Fruit fly (Drosophila melanogaster) whole organism, embryonic: ENCODE data around the gene CG34409.

Source experiments
- Abd-B ChIP-seq: fragments of 200-800 bp; sonication (Bioruptor generic); optimal IDR thresholded peaks from 2 replicates; lab custom pipeline; 2018; ENCODE audit warnings: missing biosample characterization, mild to moderate bottlenecking, missing genetic modification characterization, moderate library complexity
- Bteb2 ChIP-seq: fragments of 200-800 bp; sonication (Bioruptor generic); optimal IDR thresholded peaks from 2 replicates; lab custom pipeline; 2016; ENCODE audit warnings: missing biosample characterization, missing genetic modification characterization
- C15 ChIP-seq: fragments of 200-800 bp; sonication (Bioruptor generic); IDR thresholded peaks from 3 replicates; pipeline ENCODE4 v1.3.6; 2022; ENCODE audit warnings: missing biosample characterization, missing genetic modification characterization
- CG10147 ChIP-seq: fragments of 200-800 bp; sonication (Bioruptor generic); optimal IDR thresholded peaks from 2 replicates; lab custom pipeline; 2019; ENCODE audit warnings: missing biosample characterization, mild to moderate bottlenecking, missing genetic modification characterization, moderate library complexity
- CG10274 ChIP-seq: fragments of 200-800 bp; sonication (Bioruptor generic); optimal IDR thresholded peaks from 3 replicates; lab custom pipeline; 2017; ENCODE audit warnings: missing biosample characterization, mild to moderate bottlenecking, missing genetic modification characterization
- CG11247 ChIP-seq: fragments of 200-800 bp; sonication (Bioruptor generic); IDR thresholded peaks from 2 replicates; pipeline ENCODE4 v1.3.6; 2022; ENCODE audit warnings: missing biosample characterization, missing genetic modification characterization
- CG12219 ChIP-seq: fragments of 200-800 bp; sonication (Bioruptor generic); optimal IDR thresholded peaks from 3 replicates; lab custom pipeline; 2018; ENCODE audit warnings: missing biosample characterization, mild to moderate bottlenecking, missing genetic modification characterization
- CG13123 ChIP-seq: fragments of 200-800 bp; sonication (Bioruptor generic); optimal IDR thresholded peaks from 2 replicates; lab custom pipeline; 2016; ENCODE audit warnings: missing biosample characterization, missing genetic modification characterization
- CG14014 ChIP-seq: fragments of 200-800 bp; sonication (Bioruptor generic); IDR thresholded peaks from 2 replicates; pipeline ENCODE4 v1.3.6; 2022; ENCODE audit warnings: missing biosample characterization, missing genetic modification characterization
- CG16813 ChIP-seq: fragments of 200-800 bp; sonication (Bioruptor generic); IDR thresholded peaks from 3 replicates; pipeline ENCODE4 v1.3.6; 2022; ENCODE audit warnings: missing biosample characterization, missing genetic modification characterization; ENCODE audit not compliant: partially characterized antibody
- CG17328 ChIP-seq: fragments of 200-800 bp; sonication (Bioruptor generic); IDR thresholded peaks from 2 replicates; pipeline ENCODE4 v1.3.6; 2022; ENCODE audit warnings: missing biosample characterization, missing genetic modification characterization
- CG1792 ChIP-seq: fragments of 200-800 bp; sonication (Bioruptor generic); optimal IDR thresholded peaks from 2 replicates; lab custom pipeline; 2016; ENCODE audit warnings: missing biosample characterization, missing genetic modification characterization
- CG2120 ChIP-seq: fragments of 200-800 bp; sonication (Bioruptor generic); optimal IDR thresholded peaks from 3 replicates; lab custom pipeline; 2016; ENCODE audit warnings: missing biosample characterization, missing genetic modification characterization
- CG2712 ChIP-seq: fragments of 200-800 bp; optimal IDR thresholded peaks from 3 replicates; lab custom pipeline; 2019; ENCODE audit warnings: missing biosample characterization, mild to moderate bottlenecking, missing genetic modification characterization, moderate library complexity
- CG2875 ChIP-seq: fragments of 200-800 bp; sonication (Bioruptor generic); optimal IDR thresholded peaks from 2 replicates; lab custom pipeline; 2017; ENCODE audit warnings: missing biosample characterization, mild to moderate bottlenecking, missing genetic modification characterization, missing genetic modification reagents
- CG30020 ChIP-seq: fragments of 200-800 bp; optimal IDR thresholded peaks from 2 replicates; lab custom pipeline; 2019; ENCODE audit warnings: missing biosample characterization, mild to moderate bottlenecking, missing genetic modification characterization, moderate library complexity
- CG30431 ChIP-seq: fragments of 200-800 bp; sonication (Bioruptor generic); optimal IDR thresholded peaks from 2 replicates; lab custom pipeline; 2017; ENCODE audit warnings: missing biosample characterization, missing genetic modification characterization
- CG4424 ChIP-seq: fragments of 200-800 bp; sonication (Bioruptor generic); optimal IDR thresholded peaks from 3 replicates; lab custom pipeline; 2016; ENCODE audit warnings: missing biosample characterization, missing genetic modification characterization
- CG4820 ChIP-seq: fragments of 200-800 bp; sonication (Bioruptor generic); optimal IDR thresholded peaks from 3 replicates; lab custom pipeline; 2016; ENCODE audit warnings: missing biosample characterization, missing genetic modification characterization
- CG6254 ChIP-seq: fragments of 200-800 bp; sonication (Bioruptor generic); optimal IDR thresholded peaks from 3 replicates; lab custom pipeline; 2017; ENCODE audit warnings: mild to moderate bottlenecking, missing biosample characterization, missing genetic modification reagents, missing genetic modification characterization
- CG6854 ChIP-seq: fragments of 200-800 bp; sonication (Bioruptor generic); optimal IDR thresholded peaks from 3 replicates; lab custom pipeline; 2017; ENCODE audit warnings: missing biosample characterization, mild to moderate bottlenecking, missing genetic modification characterization
- CG9797 ChIP-seq: fragments of 200-800 bp; sonication (Bioruptor generic); optimal IDR thresholded peaks from 3 replicates; lab custom pipeline; 2018; ENCODE audit warnings: missing biosample characterization, mild to moderate bottlenecking, missing genetic modification characterization
- CG9932 ChIP-seq: fragments of 200-800 bp; sonication (Bioruptor generic); IDR thresholded peaks from 2 replicates; pipeline ENCODE4 v1.3.6; 2022; ENCODE audit warnings: missing biosample characterization, missing genetic modification characterization
- Camta ChIP-seq: fragments of 200-800 bp; sonication (Bioruptor generic); optimal IDR thresholded peaks from 2 replicates; lab custom pipeline; 2016; ENCODE audit warnings: missing biosample characterization, missing genetic modification characterization
- Chrac-16 ChIP-seq: fragments of 200-800 bp; sonication (Bioruptor generic); optimal IDR thresholded peaks from 3 replicates; lab custom pipeline; 2016; ENCODE audit warnings: missing biosample characterization, missing genetic modification characterization
- CkIIα-i1 ChIP-seq: fragments of 200-800 bp; sonication (Bioruptor generic); IDR thresholded peaks from 2 replicates; pipeline ENCODE4 v1.3.6; 2022; ENCODE audit warnings: missing biosample characterization, missing genetic modification characterization
- D19A ChIP-seq: fragments of 200-800 bp; optimal IDR thresholded peaks from 3 replicates; lab custom pipeline; 2019; ENCODE audit warnings: missing biosample characterization, mild to moderate bottlenecking, missing genetic modification characterization, moderate library complexity
- Dp ChIP-seq: fragments of 200-800 bp; sonication (Bioruptor generic); optimal IDR thresholded peaks from 2 replicates; lab custom pipeline; 2018; ENCODE audit warnings: missing biosample characterization, mild to moderate bottlenecking, missing genetic modification characterization, moderate library complexity
- E2f1 ChIP-seq: fragments of 200-800 bp; sonication (Bioruptor generic); IDR thresholded peaks from 2 replicates; pipeline ENCODE4 v1.3.6; 2022; ENCODE audit warnings: missing biosample characterization, missing genetic modification characterization
- GATAe ChIP-seq: fragments of 200-800 bp; sonication (Bioruptor generic); conservative IDR thresholded peaks from 2 replicates; pipeline ENCODE4 v1.3.6; 2022; ENCODE audit warnings: missing biosample characterization, missing genetic modification characterization
- HLH54F ChIP-seq: fragments of 200-800 bp; sonication (Bioruptor generic); optimal IDR thresholded peaks from 3 replicates; lab custom pipeline; 2016; ENCODE audit warnings: missing biosample characterization, missing genetic modification characterization
- Hand ChIP-seq: fragments of 200-800 bp; sonication (Bioruptor generic); optimal IDR thresholded peaks from 2 replicates; lab custom pipeline; 2017; ENCODE audit warnings: mild to moderate bottlenecking, missing biosample characterization, missing genetic modification reagents, missing genetic modification characterization
- Kr ChIP-seq: fragments of 200-800 bp; sonication (Bioruptor generic); optimal IDR thresholded peaks from 2 replicates; lab custom pipeline; 2017; ENCODE audit warnings: missing biosample characterization, mild to moderate bottlenecking, missing genetic modification characterization
- PHDP ChIP-seq: fragments of 200-800 bp; sonication (Bioruptor generic); optimal IDR thresholded peaks from 3 replicates; lab custom pipeline; 2018; ENCODE audit warnings: missing biosample characterization, mild to moderate bottlenecking, missing genetic modification characterization, moderate library complexity
- YL-1 ChIP-seq: fragments of 200-800 bp; sonication (Bioruptor generic); optimal IDR thresholded peaks from 3 replicates; lab custom pipeline; 2017; ENCODE audit warnings: missing biosample characterization, mild to moderate bottlenecking, missing genetic modification characterization
- ase ChIP-seq: fragments of 200-800 bp; sonication (Bioruptor generic); IDR thresholded peaks from 3 replicates; pipeline ENCODE4 v1.3.6; 2022; ENCODE audit warnings: missing biosample characterization, missing genetic modification characterization
- bsh ChIP-seq, 2 experiments: fragments of 200-800 bp; sonication (Bioruptor generic); optimal IDR thresholded peaks; 2 replicates each; lab custom pipeline; 2017 to 2018; ENCODE audit warnings: mild to moderate bottlenecking in 2 of 2, missing biosample characterization in 2 of 2, missing genetic modification characterization in 2 of 2, moderate library complexity in 1 of 2
- cad ChIP-seq: fragments of >200 bp; optimal IDR thresholded peaks from 2 replicates; lab custom pipeline; 2017; ENCODE audit warnings: missing biosample characterization, missing genetic modification characterization
- crp ChIP-seq, 2 experiments: fragments of 200-800 bp; sonication (Bioruptor generic); optimal IDR thresholded peaks; 2 replicates in 1 of 2; 3 replicates in 1 of 2; lab custom pipeline; 2017; ENCODE audit warnings: missing biosample characterization in 2 of 2, missing genetic modification characterization in 2 of 2, mild to moderate bottlenecking in 1 of 2, moderate library complexity in 1 of 2
- dm ChIP-seq: fragments of 200-800 bp; sonication (Bioruptor generic); optimal IDR thresholded peaks from 3 replicates; lab custom pipeline; 2016; ENCODE audit warnings: missing biosample characterization, missing genetic modification characterization
- kni ChIP-seq: fragments of 200-800 bp; sonication (Bioruptor generic); optimal IDR thresholded peaks from 3 replicates; lab custom pipeline; 2017; ENCODE audit warnings: mild to moderate bottlenecking, missing biosample characterization, missing genetic modification reagents, missing genetic modification characterization
- lab ChIP-seq: fragments of 200-800 bp; sonication (Bioruptor generic); optimal IDR thresholded peaks from 3 replicates; lab custom pipeline; 2017; ENCODE audit warnings: missing biosample characterization, missing genetic modification characterization, mild to moderate bottlenecking, moderate library complexity, missing genetic modification reagents
- pum ChIP-seq: fragments of 200-800 bp; sonication (Bioruptor generic); optimal IDR thresholded peaks from 2 replicates; lab custom pipeline; 2016; ENCODE audit warnings: missing biosample characterization, missing genetic modification characterization
- sens-2 ChIP-seq: fragments of 200-800 bp; sonication (Bioruptor generic); IDR thresholded peaks from 2 replicates; pipeline ENCODE4 v1.3.6; 2022; ENCODE audit warnings: missing biosample characterization, missing genetic modification characterization
- shn ChIP-seq: fragments of 200-800 bp; sonication (Bioruptor generic); optimal IDR thresholded peaks from 3 replicates; lab custom pipeline; 2016; ENCODE audit warnings: missing biosample characterization, missing genetic modification characterization
- tna ChIP-seq: fragments of 200-800 bp; sonication (Bioruptor generic); IDR thresholded peaks from 2 replicates; pipeline ENCODE4 v1.3.6; 2022; ENCODE audit warnings: missing biosample characterization, missing genetic modification characterization; ENCODE audit not compliant: partially characterized antibody
- toy ChIP-seq: fragments of 200-800 bp; sonication (Bioruptor generic); IDR thresholded peaks from 2 replicates; pipeline ENCODE4 v1.3.6; 2022; ENCODE audit warnings: missing biosample characterization, missing genetic modification characterization
- usp ChIP-seq: fragments of >200 bp; optimal IDR thresholded peaks from 2 replicates; lab custom pipeline; 2017; ENCODE audit warnings: missing biosample characterization, missing genetic modification characterization
- vnd ChIP-seq: fragments of 200-800 bp; sonication (Bioruptor generic); IDR thresholded peaks from 3 replicates; pipeline ENCODE4 v1.3.6; 2022; ENCODE audit warnings: missing biosample characterization, missing genetic modification characterization; ENCODE audit not compliant: partially characterized antibody
- zf30C ChIP-seq: fragments of 200-800 bp; sonication (Bioruptor generic); optimal IDR thresholded peaks from 3 replicates; lab custom pipeline; 2018; ENCODE audit warnings: missing biosample characterization, mild to moderate bottlenecking, missing genetic modification characterization

The CG34409 gene

dm6 chr3R:9771519-9771972 is 25.4 kb upstream of the CG34409 start, which contains the start of gene CG9471 (continued):
- TF ChIP-seq CG13123 (GFP tag; lab: Kevin White, UChicago) (peak; percentile 83), GATAe (GFP tag; lab: Robert Waterston, UW) (peak; percentile 88), shn (GFP tag; lab: Kevin White, UChicago) (peak; percentile 79), crp (GFP tag; optimal IDR thresholded peaks at IDR 0.05; lab: Kevin White, UChicago) (peak in 1 of 2 experiments; percentile 38), CkIIα-i1 (GFP tag; lab: Robert Waterston, UW) (no peak), CG9797 (GFP tag; lab: Kevin White, UChicago) (no peak), ase (GFP tag; lab: Robert Waterston, UW) (peak; percentile 91), HLH54F (GFP tag; lab: Kevin White, UChicago) (peak; percentile 90), zf30C (GFP tag; lab: Kevin White, UChicago) (no peak), CG11247 (GFP tag; lab: Robert Waterston, UW) (peak; percentile 90), CG2712 (tag; lab: Kevin White, UChicago) (peak; percentile 92), CG17328 (GFP tag; lab: Robert Waterston, UW) (peak; percentile 91), Camta (GFP tag; lab: Kevin White, UChicago) (peak; percentile 87), PHDP (tag; lab: Kevin White, UChicago) (peak; percentile 95), dm (peak; percentile 68), CG30431 (GFP tag; lab: Kevin White, UChicago) (peak; percentile 72), CG12219 (GFP tag; lab: Kevin White, UChicago) (peak; percentile 86), E2f1 (GFP tag; lab: Robert Waterston, UW) (peak; percentile 91), Bteb2 (GFP tag; lab: Kevin White, UChicago) (peak; percentile 93), bsh (GFP tag; optimal IDR thresholded peaks at IDR 0.05; lab: Kevin White, UChicago) (peak; percentile 73 to 93), tna (GFP tag; lab: Robert Waterston, UW) (no peak), CG2120 (peak; percentile 96), CG4820 (GFP tag; lab: Kevin White, UChicago) (peak; percentile 89), cad (GFP tag; lab: Kevin White, UChicago) (no peak), Hand (GFP tag; lab: Kevin White, UChicago) (peak; percentile 93), vnd (GFP tag; lab: Robert Waterston, UW) (no peak), CG6254 (GFP tag; lab: Kevin White, UChicago) (peak; percentile 72), CG10274 (GFP tag; lab: Kevin White, UChicago) (peak; percentile 64), CG16813 (GFP tag; lab: Robert Waterston, UW) (0 out of 3 replicates have a peak, but pooled peaks have one; percentile 24), CG14014 (GFP tag; lab: Robert Waterston, UW) (peak; percentile 93), CG1792 (GFP tag; lab: Kevin White, UChicago) (peak; percentile 83), kni (GFP tag; lab: Kevin White, UChicago) (peak; percentile 30), C15 (GFP tag; lab: Robert Waterston, UW) (peak; percentile 71; the same call in 1 of the 3 replicates), CG9932 (GFP tag; lab: Robert Waterston, UW) (peak; percentile 93), CG10147 (peak; percentile 82), CG2875 (peak; percentile 78), Dp (GFP tag; lab: Kevin White, UChicago) (peak; percentile 90), CG4424 (GFP tag; lab: Kevin White, UChicago) (peak; percentile 91), Abd-B (GFP tag; lab: Kevin White, UChicago) (peak; percentile 90), lab (GFP tag; lab: Kevin White, UChicago) (peak; percentile 96), D19A (peak; percentile 87), CG6854 (GFP tag; lab: Kevin White, UChicago) (peak; percentile 85), sens-2 (GFP tag; lab: Robert Waterston, UW) (peak; percentile 85), pum (GFP tag; lab: Kevin White, UChicago) (peak; percentile 88), YL-1 (GFP tag; lab: Kevin White, UChicago) (peak; percentile 63), toy (peak; percentile 76; the same call in 1 of the 2 replicates), CG30020 (tag; lab: Kevin White, UChicago) (peak; percentile 51), Kr (no peak), usp (GFP tag; lab: Kevin White, UChicago) (no peak), Chrac-16 (GFP tag; lab: Kevin White, UChicago) (peak; percentile 92)
